Worm (Caenorhabditis elegans): ENCODE data around the gene srx-114.

DNA sequence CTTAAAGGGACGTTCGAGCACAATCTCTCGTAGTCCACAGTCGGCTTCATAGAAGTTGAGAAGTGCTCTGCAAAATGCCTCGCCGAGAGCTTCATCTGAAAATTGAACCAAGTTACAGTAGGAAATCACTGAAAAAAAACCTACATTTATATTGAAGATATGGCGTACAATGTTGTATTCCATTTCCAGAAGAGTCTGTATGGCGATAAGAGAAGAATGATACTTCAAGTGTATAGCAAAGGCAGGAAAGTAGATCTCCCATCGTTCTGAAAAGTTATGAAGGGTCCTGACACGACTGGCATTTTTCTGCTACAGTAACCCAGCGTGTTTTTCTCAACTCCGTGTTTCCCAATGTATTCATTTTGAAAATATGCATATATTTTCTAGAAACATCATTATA, 48.7 kb downstream of the srx-114 start:
- TF ChIP-seq lin-13 (tag; optimal IDR thresholded peaks at IDR 0.05) = no peak
- no peak for TF ChIP-seq unc-120 (tag; optimal IDR thresholded peaks at IDR 0.05; ENCODE audit: poor library complexity, severe bottlenecking)
- no peak for TF ChIP-seq elt-3 (tag; optimal IDR thresholded peaks at IDR 0.05)
- TF ChIP-seq snpc-4 (tag; optimal IDR thresholded peaks at IDR 0.05) = no peak
- no peak for TF ChIP-seq tbx-8 (GFP tag; optimal IDR thresholded peaks at IDR 0.05)
- no peak for TF ChIP-seq nhr-76 (tag; optimal IDR thresholded peaks at IDR 0.05)
- TF ChIP-seq lin-32 (GFP tag; optimal IDR thresholded peaks at IDR 0.05) = no peak
- no peak for TF ChIP-seq ceh-83 (GFP tag; optimal IDR thresholded peaks at IDR 0.05)
- no peak for TF ChIP-seq unc-62 (GFP tag; optimal IDR thresholded peaks at IDR 0.05)
- TF ChIP-seq bed-3 (GFP tag; optimal IDR thresholded peaks at IDR 0.05) = no peak
